Worm (Caenorhabditis elegans): ENCODE measurements around the gene fbxb-72.

fbxb-72 gene

ce11 chrV:756169-756568 is 32.4 kb upstream of the fbxb-72 start, which contains the start of gene str-20:
str-20 (plus strand) TSS chrV:756469.
- TF ChIP-seq dpl-1 (GFP tag; optimal IDR thresholded peaks at IDR 0.05) = no peak
- TF ChIP-seq saeg-2 (GFP tag; IDR thresholded peaks at IDR 0.05) = no peak
- no peak for TF ChIP-seq tra-1 (GFP tag; IDR thresholded peaks at IDR 0.05)
- no peak for TF ChIP-seq unc-39 (tag; optimal IDR thresholded peaks at IDR 0.05)

DNA sequence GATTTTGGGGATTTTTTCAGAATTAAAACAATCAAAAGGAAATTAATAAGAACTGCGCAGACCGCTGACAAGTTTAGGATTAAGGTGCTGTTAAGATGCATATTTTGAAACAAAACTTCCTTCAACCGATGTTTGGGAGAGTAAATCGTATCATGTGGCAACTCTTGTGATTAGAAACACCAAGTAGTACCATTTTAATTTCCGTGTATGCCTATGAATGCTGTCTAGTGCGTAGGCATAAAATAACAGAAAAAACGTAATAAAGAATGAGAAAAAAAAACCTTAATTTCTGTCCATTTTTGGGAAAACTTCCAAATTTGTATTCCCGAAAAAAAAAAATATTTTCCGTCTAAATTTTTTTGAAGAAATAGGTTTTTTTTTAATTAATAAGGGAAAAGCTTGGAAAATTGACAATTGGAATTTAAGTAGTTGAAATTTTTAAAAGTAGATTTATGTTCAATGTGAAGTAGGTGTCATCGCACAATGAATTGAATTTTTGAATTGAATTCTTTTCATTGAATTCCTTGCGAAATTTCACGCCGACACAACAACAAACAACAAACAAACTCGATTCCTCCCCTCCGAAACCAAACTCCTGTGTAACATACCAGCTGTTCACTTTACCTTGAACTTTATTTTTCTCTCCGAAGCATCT is 29.1 kb upstream of the fbxb-72 start, which contains the start of the genes str-262 and srp-1:
Gene str-262, minus strand, starts transcription at position 101 of the 655 bp plus-strand sequence.
Gene srp-1, plus strand, starts transcription at position 605 of the 655 bp plus-strand sequence.
- no peak for TF ChIP-seq hlh-11 (tag; optimal IDR thresholded peaks at IDR 0.05)
- TF ChIP-seq ceh-44 (GFP tag; IDR thresholded peaks at IDR 0.05) = no peak
- no peak for TF ChIP-seq nhr-28 (tag; optimal IDR thresholded peaks at IDR 0.05)
- TF ChIP-seq dmd-8 (GFP tag; IDR thresholded peaks at IDR 0.05) = no peak
- TF ChIP-seq ztf-11 (tag; optimal IDR thresholded peaks at IDR 0.05) = no peak
- TF ChIP-seq egl-43 (GFP tag; IDR thresholded peaks at IDR 0.05) = no peak
- TF ChIP-seq rbr-2 (tag; optimal IDR thresholded peaks at IDR 0.05) = no peak
- no peak for TF ChIP-seq nhr-41 (GFP tag; IDR thresholded peaks at IDR 0.05)
- TF ChIP-seq tag-97 (GFP tag; IDR thresholded peaks at IDR 0.05) = no peak
- TF ChIP-seq hlh-30 (tag; optimal IDR thresholded peaks at IDR 0.05; ENCODE audit: insufficient read depth) = no peak
- no peak for TF ChIP-seq ZK337.2 (GFP tag; IDR thresholded peaks at IDR 0.05)
- TF ChIP-seq snpc-1.2 (GFP tag; IDR thresholded peaks at IDR 0.05) = no peak
- TF ChIP-seq hif-1 (tag; optimal IDR thresholded peaks at IDR 0.05) = no peak
- TF ChIP-seq madf-5 (GFP tag; IDR thresholded peaks at IDR 0.05) = no peak
- TF ChIP-seq Y75B8A.6 (GFP tag; IDR thresholded peaks at IDR 0.05) = no peak
- TF ChIP-seq aha-1 (tag) = no peak
- no peak for TF ChIP-seq dve-1 (tag; optimal IDR thresholded peaks at IDR 0.05; ENCODE audit: insufficient read depth)
- no peak for TF ChIP-seq php-3 (GFP tag; IDR thresholded peaks at IDR 0.05)

- TF ChIP-seq jun-1 (tag; optimal IDR thresholded peaks at IDR 0.05) = no peak
- no peak for TF ChIP-seq nhr-77 (tag; optimal IDR thresholded peaks at IDR 0.05)
- TF ChIP-seq set-16 (GFP tag; IDR thresholded peaks at IDR 0.05) = no peak
- TF ChIP-seq saeg-2 (GFP tag; IDR thresholded peaks at IDR 0.05) = no peak
- TF ChIP-seq nhr-42 (GFP tag; IDR thresholded peaks at IDR 0.05) = no peak
- no peak for TF ChIP-seq sdz-12 (GFP tag; optimal IDR thresholded peaks at IDR 0.05)
- no peak for TF ChIP-seq zfp-2 (tag; optimal IDR thresholded peaks at IDR 0.05)
- TF ChIP-seq lim-7 (GFP tag; IDR thresholded peaks at IDR 0.05) = no peak
- no peak for TF ChIP-seq tag-97 (GFP tag; IDR thresholded peaks at IDR 0.05)
- no peak for TF ChIP-seq mes-2 (tag; optimal IDR thresholded peaks at IDR 0.05; ENCODE audit: poor library complexity, severe bottlenecking)
- TF ChIP-seq ceh-20 (GFP tag; IDR thresholded peaks at IDR 0.05) = no peak
- no peak for TF ChIP-seq ceh-32 (tag; optimal IDR thresholded peaks at IDR 0.05; ENCODE audit: poor library complexity)
- no peak for TF ChIP-seq mep-1 (tag; optimal IDR thresholded peaks at IDR 0.05)
- no peak for TF ChIP-seq ceh-62 (tag; optimal IDR thresholded peaks at IDR 0.05)
- no peak for TF ChIP-seq F26F4.8 (GFP tag; conservative IDR thresholded peaks at IDR 0.05)
- no peak for TF ChIP-seq daf-16 (GFP tag; optimal IDR thresholded peaks at IDR 0.05)
- TF ChIP-seq daf-16 (tag; optimal IDR thresholded peaks at IDR 0.05) = no peak
- no peak for TF ChIP-seq zag-1 (tag; optimal IDR thresholded peaks at IDR 0.05)
These were observed 24.3 kb upstream of the fbxb-72 start, which contains the start of gene sri-4 for ce11 chrV:748044-748443. sri-4 (plus strand) TSS chrV:748344.

All from whole organism, L4 larva.